Fruit fly (Drosophila melanogaster): Measurements from ENCODE around the gene CG18508.
A peak's percentile ranks its signal among the peaks of the same experiment; 100 is the strongest.

The CG18508 gene

DNA sequence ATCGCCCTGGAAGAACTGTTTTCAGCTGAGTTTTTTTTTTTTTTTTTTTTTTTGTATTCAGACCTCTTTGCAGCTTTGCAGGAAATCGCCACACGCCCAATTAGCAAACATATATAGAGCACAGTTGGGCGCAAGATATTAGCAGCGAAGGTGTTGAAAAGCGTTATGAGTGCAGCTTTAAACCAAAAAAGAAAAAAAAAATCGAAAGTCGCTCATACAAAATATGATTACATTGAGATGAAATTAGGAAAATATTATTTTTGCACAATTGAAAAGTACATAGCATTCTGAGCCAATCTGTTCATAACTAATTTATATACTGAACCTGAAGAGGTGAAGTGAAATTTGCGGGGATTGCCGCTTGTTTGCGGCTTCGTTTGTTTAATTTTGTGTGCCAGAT lies 25.9 kb downstream of the CG18508 start:
- TF ChIP-seq pdm3 (GFP tag; optimal IDR thresholded peaks at IDR 0.05), result peak; percentile 32
- no peak for TF ChIP-seq CG9139 (GFP tag; optimal IDR thresholded peaks at IDR 0.05)
- peak; percentile 48 for TF ChIP-seq lz (GFP tag; optimal IDR thresholded peaks at IDR 0.05)
- TF ChIP-seq dac (GFP tag; optimal IDR thresholded peaks at IDR 0.05), result no peak
- TF ChIP-seq CG3919 (GFP tag; optimal IDR thresholded peaks at IDR 0.05), result peak; percentile 51
- TF ChIP-seq Ets21C (GFP tag; optimal IDR thresholded peaks at IDR 0.05), result peak; percentile 9
- peak; percentile 79 for TF ChIP-seq topi (GFP tag; optimal IDR thresholded peaks at IDR 0.05)
- TF ChIP-seq Eip78C (GFP tag), result peak; percentile 82
- TF ChIP-seq CG34406 (GFP tag; optimal IDR thresholded peaks at IDR 0.05), result peak; percentile 19
- TF ChIP-seq CG8632 (GFP tag; optimal IDR thresholded peaks at IDR 0.05), result peak; percentile 20
- TF ChIP-seq cyc (GFP tag; optimal IDR thresholded peaks at IDR 0.05), result peak; percentile 66
- no peak for TF ChIP-seq CG3032 (tag; optimal IDR thresholded peaks at IDR 0.05)
- TF ChIP-seq CG6808 (GFP tag; optimal IDR thresholded peaks at IDR 0.05), result no peak
- TF ChIP-seq Ets96B (tag; optimal IDR thresholded peaks at IDR 0.05), result peak; percentile 19
- TF ChIP-seq fkh (GFP tag; optimal IDR thresholded peaks at IDR 0.05), result no peak
- no peak for TF ChIP-seq CG1621 (tag; optimal IDR thresholded peaks at IDR 0.05)
- peak; percentile 86 for TF ChIP-seq svp (GFP tag)
- TF ChIP-seq CG11762 (GFP tag; optimal IDR thresholded peaks at IDR 0.05; ENCODE audit: insufficient read depth), result peak; percentile 40
- TF ChIP-seq fd85E (GFP tag; optimal IDR thresholded peaks at IDR 0.05), result no peak
- peak; percentile 2 for TF ChIP-seq CG6792 (GFP tag; optimal IDR thresholded peaks at IDR 0.05)
- TF ChIP-seq OdsH (GFP tag; optimal IDR thresholded peaks at IDR 0.05), result no peak
- TF ChIP-seq CG8319 (GFP tag; optimal IDR thresholded peaks at IDR 0.05), result peak; percentile 34
- no peak for TF ChIP-seq Lpt (GFP tag; optimal IDR thresholded peaks at IDR 0.05)
- TF ChIP-seq Gug (GFP tag; IDR thresholded peaks at IDR 0.05), result no peak
- TF ChIP-seq Met (GFP tag; optimal IDR thresholded peaks at IDR 0.05), result peak; percentile 74
- TF ChIP-seq esn (GFP tag; optimal IDR thresholded peaks at IDR 0.05), result peak; percentile 61
- TF ChIP-seq CG6276 (GFP tag; optimal IDR thresholded peaks at IDR 0.05), result peak; percentile 41
- no peak for TF ChIP-seq CG16779 (tag; optimal IDR thresholded peaks at IDR 0.05)
- no peak for TF ChIP-seq CG11294 (GFP tag; IDR thresholded peaks at IDR 0.05)
- peak; percentile 66 for TF ChIP-seq eg (GFP tag; IDR thresholded peaks at IDR 0.05)
- TF ChIP-seq Eip93F (GFP tag; optimal IDR thresholded peaks at IDR 0.05), result peak; percentile 40
- peak; percentile 34 for TF ChIP-seq achi (GFP tag; optimal IDR thresholded peaks at IDR 0.05)
- TF ChIP-seq ss (GFP tag; optimal IDR thresholded peaks at IDR 0.05), result no peak
- TF ChIP-seq fd59A (GFP tag; optimal IDR thresholded peaks at IDR 0.05), result no peak
- TF ChIP-seq acj6 (GFP tag; optimal IDR thresholded peaks at IDR 0.05), result peak; percentile 11
- TF ChIP-seq Smox (GFP tag; optimal IDR thresholded peaks at IDR 0.05), result peak; percentile 47
- TF ChIP-seq CG10631 (GFP tag; optimal IDR thresholded peaks at IDR 0.05), result no peak
- peak; percentile 16 for TF ChIP-seq vri (GFP tag; optimal IDR thresholded peaks at IDR 0.05)
- TF ChIP-seq CG6163 (GFP tag; IDR thresholded peaks at IDR 0.05), result peak; percentile 77; the same call in 2 of the 3 replicates
- TF ChIP-seq CG15336 (GFP tag; IDR thresholded peaks at IDR 0.05), result peak; percentile 40; the same call in 1 of the 2 replicates
- TF ChIP-seq CG32006 (GFP tag; optimal IDR thresholded peaks at IDR 0.05), result peak; percentile 31
- TF ChIP-seq net (GFP tag; optimal IDR thresholded peaks at IDR 0.05), result no peak
- peak; percentile 17 for TF ChIP-seq CG7368 (GFP tag; optimal IDR thresholded peaks at IDR 0.05)
- no peak for TF ChIP-seq CG6854 (GFP tag; optimal IDR thresholded peaks at IDR 0.05)
- no peak for TF ChIP-seq CG8119 (GFP tag; IDR thresholded peaks at IDR 0.05)
- no peak for TF ChIP-seq salr (GFP tag; optimal IDR thresholded peaks at IDR 0.05)
- TF ChIP-seq Hr39 (GFP tag; optimal IDR thresholded peaks at IDR 0.05), result peak; percentile 50
- TF ChIP-seq CG10669 (GFP tag; optimal IDR thresholded peaks at IDR 0.05), result no peak
- TF ChIP-seq Sox102F (GFP tag; optimal IDR thresholded peaks at IDR 0.05), result peak; percentile 54
- TF ChIP-seq Sox14 (GFP tag; optimal IDR thresholded peaks at IDR 0.05), result peak; percentile 22
- TF ChIP-seq spab (GFP tag; optimal IDR thresholded peaks at IDR 0.05), result no peak
- no peak for TF ChIP-seq CG4318 (GFP tag; optimal IDR thresholded peaks at IDR 0.05)
- peak; percentile 64 for TF ChIP-seq Hr4 (GFP tag; optimal IDR thresholded peaks at IDR 0.05)
